Worm (Caenorhabditis elegans) whole organism, mixed stage, embryonic: ENCODE measurements around the gene spe-26.

ENCODE experiments used
- blmp-1 ChIP-seq: fragments of 150-350 bp; optimal IDR thresholded peaks from 2 replicates; lab custom pipeline; 2014; ENCODE audit warnings: missing biosample characterization, missing genetic modification characterization
- drap-1 ChIP-seq: fragments of 200-800 bp; sonication (Bioruptor generic); optimal IDR thresholded peaks from 3 replicates; lab custom pipeline; 2018; ENCODE audit warnings: mild to moderate bottlenecking, missing genetic modification characterization, missing compliant biosample characterization
- unc-120 ChIP-seq: sonication (generic microtip); optimal IDR thresholded peaks from 2 replicates; lab custom pipeline; 2017; ENCODE audit warnings: missing genetic modification characterization, missing compliant biosample characterization; ENCODE audit not compliant: poor library complexity, severe bottlenecking
- unc-62 ChIP-seq: fragments of 150-350 bp; optimal IDR thresholded peaks from 2 replicates; lab custom pipeline; 2014; ENCODE audit warnings: missing biosample characterization, missing genetic modification reagents, missing genetic modification characterization
- ztf-11 ChIP-seq: fragments of 150-350 bp; optimal IDR thresholded peaks from 2 replicates; lab custom pipeline; 2014; ENCODE audit warnings: missing biosample characterization, missing genetic modification characterization

- TF ChIP-seq unc-120 (tag; lab: Kevin White, UChicago): no peak
- no peak for TF ChIP-seq unc-62 (GFP tag; lab: Kevin White, UChicago)
- no peak for TF ChIP-seq blmp-1 (tag; lab: Kevin White, UChicago)
- no peak for TF ChIP-seq ztf-11
- no peak for TF ChIP-seq drap-1 (GFP tag; lab: Kevin White, UChicago)
These were observed 26.1 kb upstream of the spe-26 start, which contains the start of gene F13B12.6 for ce11 chrIV:10417781-10418180.
